Fruit fly (Drosophila melanogaster): ENCODE data around the gene Apc2.

DNA sequence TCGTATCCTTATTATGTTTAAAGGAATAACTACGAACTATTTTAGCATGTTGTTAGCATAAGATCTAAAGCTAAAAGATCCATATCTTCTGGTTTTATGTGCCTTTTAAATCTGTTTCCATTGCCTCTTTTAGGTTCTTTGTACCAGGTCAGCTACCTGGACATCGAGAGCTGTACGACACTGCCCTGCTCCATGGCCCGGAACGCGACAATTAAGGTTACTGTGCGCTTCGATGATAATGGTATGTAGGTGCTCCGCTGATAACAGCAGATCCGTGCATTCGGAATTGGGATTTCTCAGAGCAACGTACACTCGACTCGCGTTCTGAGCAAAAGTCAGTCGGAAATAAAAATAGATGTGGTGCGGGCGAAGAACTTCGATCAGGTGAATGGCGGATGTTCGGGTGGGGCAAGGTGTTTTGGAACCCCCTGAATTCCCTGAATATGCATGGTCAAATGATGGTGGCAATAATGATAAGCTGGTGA, 24.1 kb upstream of the Apc2 start:
- TF ChIP-seq h (optimal IDR thresholded peaks at IDR 0.05), result no peak
- TF ChIP-seq oc (tag; optimal IDR thresholded peaks at IDR 0.05), result no peak
- TF ChIP-seq Oli (tag; optimal IDR thresholded peaks at IDR 0.05), result no peak
- no peak for TF ChIP-seq Bdp1 (GFP tag; optimal IDR thresholded peaks at IDR 0.05)
- no peak for TF ChIP-seq CG3065 (GFP tag; optimal IDR thresholded peaks at IDR 0.05)
- no peak for TF ChIP-seq sens (GFP tag)
- TF ChIP-seq CG1832 (GFP tag; optimal IDR thresholded peaks at IDR 0.05), result no peak
- no peak for TF ChIP-seq Nf-YB (GFP tag; optimal IDR thresholded peaks at IDR 0.05)
- TF ChIP-seq slou (GFP tag; optimal IDR thresholded peaks at IDR 0.05), result no peak
- TF ChIP-seq CG10565 (GFP tag; optimal IDR thresholded peaks at IDR 0.05), result no peak
- no peak for TF ChIP-seq Hr78 (GFP tag; optimal IDR thresholded peaks at IDR 0.05)

Data from whole organism, embryonic.